Fruit fly (Drosophila melanogaster): Measurements from ENCODE around the gene srw.

The srw gene

DNA sequence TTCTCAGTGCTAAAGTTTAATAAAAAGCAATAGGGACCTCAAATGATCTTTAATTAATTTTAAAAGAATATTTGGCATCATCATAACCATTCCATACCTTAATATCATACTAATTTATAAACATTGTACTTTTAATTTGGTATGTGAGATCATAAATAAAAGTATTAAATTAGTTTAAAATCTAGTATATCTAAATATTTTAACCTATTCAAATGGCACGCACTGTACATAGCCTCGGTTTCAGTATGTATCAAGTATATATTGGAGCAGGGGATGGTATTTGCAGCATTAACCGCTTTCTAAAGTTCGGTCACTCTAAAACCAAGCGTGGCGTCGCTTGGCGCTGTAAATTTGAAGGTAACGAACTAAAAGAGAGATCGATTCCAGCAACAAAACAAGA lies 40.9 kb downstream of the srw start, which contains the start of gene pav (continued):
- no peak for TF ChIP-seq Camta (GFP tag; optimal IDR thresholded peaks at IDR 0.05)
- no peak for TF ChIP-seq CG3065 (GFP tag; optimal IDR thresholded peaks at IDR 0.05)
- TF ChIP-seq hbn (GFP tag; IDR thresholded peaks at IDR 0.05; ENCODE audit: partially characterized antibody) = no peak
- TF ChIP-seq CG11723 (GFP tag; optimal IDR thresholded peaks at IDR 0.05) = no peak
- no peak; the same call in 2 of the 3 replicates for TF ChIP-seq otp (GFP tag; IDR thresholded peaks at IDR 0.05)
- TF ChIP-seq Drgx (GFP tag; IDR thresholded peaks at IDR 0.05) = peak; percentile 54
- peak; percentile 19; the same call in 1 of the 2 replicates for TF ChIP-seq NFAT (GFP tag; IDR thresholded peaks at IDR 0.05)
- peak; percentile 61 for TF ChIP-seq CG10267 (tag; optimal IDR thresholded peaks at IDR 0.05)
- peak; percentile 72 for TF ChIP-seq HmgZ (tag; optimal IDR thresholded peaks at IDR 0.05)
- TF ChIP-seq CG1603 (tag; optimal IDR thresholded peaks at IDR 0.05) = no peak
- peak; percentile 97 for TF ChIP-seq CG11696 (GFP tag; IDR thresholded peaks at IDR 0.05)

DNA sequence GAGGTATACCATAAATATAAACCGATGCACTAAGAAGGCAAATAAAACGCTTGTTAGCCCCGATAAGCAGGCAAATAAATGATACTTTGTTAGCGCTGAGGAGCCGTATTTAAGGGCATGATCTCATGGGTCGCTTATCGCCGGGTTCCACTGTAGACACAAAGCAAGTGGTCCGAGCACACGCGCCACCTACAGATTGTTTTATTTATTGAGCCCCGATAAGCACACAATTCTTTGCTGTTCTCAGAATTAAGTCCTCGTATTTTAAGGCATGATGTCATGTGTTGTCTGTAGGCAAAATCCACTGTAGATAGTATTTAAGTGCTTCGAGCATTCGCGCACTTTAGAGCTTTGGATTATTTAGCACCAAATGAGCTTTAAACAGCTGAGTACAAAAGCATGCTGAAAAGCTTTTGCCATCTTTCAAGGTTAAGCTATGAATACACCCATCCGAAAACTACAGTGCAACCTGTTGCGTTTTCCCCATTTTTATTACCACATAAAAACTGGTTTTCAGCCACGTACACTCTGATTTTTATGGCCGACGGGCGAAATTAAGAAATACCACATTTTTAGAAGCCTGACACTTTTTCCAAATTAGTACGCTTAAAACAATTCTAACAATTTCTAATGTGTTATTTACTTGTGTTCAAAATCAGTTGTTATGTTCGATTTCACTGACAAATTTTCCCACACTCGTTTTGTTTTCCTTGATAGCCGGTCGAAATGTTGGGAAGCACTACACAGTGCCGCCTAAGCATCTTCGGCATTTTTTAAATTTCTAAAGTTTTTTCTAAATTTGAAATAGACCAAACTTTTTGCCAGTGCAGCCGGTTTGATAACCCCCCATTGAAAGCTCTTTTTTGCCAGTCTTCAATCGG lies 43.6 kb downstream of the srw start, which contains the start of gene Sqor:
Gene Sqor (plus strand): TSS at position 732 of the 881 bp plus-strand sequence.
- peak; percentile 88 for TF ChIP-seq sug (tag; optimal IDR thresholded peaks at IDR 0.05)
- peak; percentile 85 for TF ChIP-seq disco-r (GFP tag; optimal IDR thresholded peaks at IDR 0.05)
- peak; percentile 49 for TF ChIP-seq CG30020 (tag; optimal IDR thresholded peaks at IDR 0.05)
- TF ChIP-seq dpn (GFP tag; optimal IDR thresholded peaks at IDR 0.05) = peak; percentile 78 to 90
- TF ChIP-seq CG8765 (GFP tag; IDR thresholded peaks at IDR 0.05) = peak; percentile 60; the same call in 1 of the 2 replicates
- 0 out of 3 replicates have a peak, but pooled peaks have one; percentile 13 for TF ChIP-seq croc (GFP tag; conservative IDR thresholded peaks at IDR 0.05)
- TF ChIP-seq CG7928 (GFP tag; optimal IDR thresholded peaks at IDR 0.05) = peak; percentile 71
- TF ChIP-seq Oli (tag; optimal IDR thresholded peaks at IDR 0.05) = peak; percentile 87
- TF ChIP-seq vvl (GFP tag; IDR thresholded peaks at IDR 0.05) = peak; percentile 81
- TF ChIP-seq Usf (GFP tag; optimal IDR thresholded peaks at IDR 0.05) = peak; percentile 71
- TF ChIP-seq abd-A (tag; optimal IDR thresholded peaks at IDR 0.05) = no peak
- TF ChIP-seq ranshi (GFP tag; IDR thresholded peaks at IDR 0.05) = peak; percentile 59
- peak; percentile 44 for TF ChIP-seq kah (GFP tag; optimal IDR thresholded peaks at IDR 0.05)
- TF ChIP-seq bcd (GFP tag; optimal IDR thresholded peaks at IDR 0.05) = peak; percentile 90
- peak; percentile 43 for TF ChIP-seq CG2202 (tag; optimal IDR thresholded peaks at IDR 0.05)
- peak; percentile 20 for TF ChIP-seq cg (GFP tag; optimal IDR thresholded peaks at IDR 0.05)
- TF ChIP-seq CG3847 (GFP tag; IDR thresholded peaks at IDR 0.05) = peak; percentile 82
- peak; percentile 68 for TF ChIP-seq Rx (GFP tag; IDR thresholded peaks at IDR 0.05)
- no peak for TF ChIP-seq CG15479 (GFP tag; optimal IDR thresholded peaks at IDR 0.05)
- peak; percentile 74 for TF ChIP-seq CG12104 (GFP tag; optimal IDR thresholded peaks at IDR 0.05)
- peak; percentile 41; the same call in 1 of the 2 replicates for TF ChIP-seq CG4360 (GFP tag; IDR thresholded peaks at IDR 0.05)
- peak; percentile 56 for TF ChIP-seq CG10267 (tag; optimal IDR thresholded peaks at IDR 0.05)
- peak; percentile 74 for TF ChIP-seq cas (GFP tag; IDR thresholded peaks at IDR 0.05)
- peak; percentile 36; the same call in 1 of the 2 replicates for TF ChIP-seq Bgb (GFP tag; IDR thresholded peaks at IDR 0.05; ENCODE audit: partially characterized antibody)
- 0 out of 2 replicates have a peak, but pooled peaks have one; percentile 35 for TF ChIP-seq Taf1 (GFP tag; IDR thresholded peaks at IDR 0.05)
- TF ChIP-seq psq (GFP tag; optimal IDR thresholded peaks at IDR 0.05) = peak; percentile 38
- peak; percentile 23 for TF ChIP-seq Adf1 (GFP tag; IDR thresholded peaks at IDR 0.05)
- peak; percentile 74 for TF ChIP-seq sqz (GFP tag; optimal IDR thresholded peaks at IDR 0.05)
- TF ChIP-seq CG14667 (GFP tag; IDR thresholded peaks at IDR 0.05) = peak; percentile 63
- TF ChIP-seq Lhr (GFP tag; optimal IDR thresholded peaks at IDR 0.05) = peak; percentile 28
- peak; percentile 91 for TF ChIP-seq gro (GFP tag; optimal IDR thresholded peaks at IDR 0.05)
- TF ChIP-seq D19B (GFP tag; optimal IDR thresholded peaks at IDR 0.05) = peak; percentile 82
- peak; percentile 98 for TF ChIP-seq Med (GFP tag)
- no peak for TF ChIP-seq pan (optimal IDR thresholded peaks at IDR 0.05)
- TF ChIP-seq pan (GFP tag; optimal IDR thresholded peaks at IDR 0.05 in 1 of 2, IDR thresholded peaks at IDR 0.05 in 1 of 2) = peak in 1 of 2 experiments; percentile 82
- TF ChIP-seq Xrp1 (GFP tag; IDR thresholded peaks at IDR 0.05) = peak; percentile 31; the same call in 1 of the 2 replicates
- peak; percentile 82 for TF ChIP-seq HmgD (GFP tag; optimal IDR thresholded peaks at IDR 0.05)
- peak; percentile 87 for TF ChIP-seq HLH54F (GFP tag; optimal IDR thresholded peaks at IDR 0.05)
